Worm (Caenorhabditis elegans) whole organism, early embryonic: Measurements from ENCODE around the gene C18A3.3.

ENCODE experiments used
- ama-1 ChIP-seq: fragments of 150-350 bp; optimal IDR thresholded peaks from 2 replicates; lab custom pipeline; 2014
- flt-1 ChIP-seq: fragments of 200-800 bp; sonication (Bioruptor generic); IDR thresholded peaks from 2 replicates; pipeline ENCODE4 v1.3.6; 2022; ENCODE audit warnings: missing genetic modification characterization, missing compliant biosample characterization
- scrt-1 ChIP-seq: fragments of 200-800 bp; sonication (Bioruptor generic); IDR thresholded peaks from 2 replicates; pipeline ENCODE4 v1.3.6; 2022; ENCODE audit warnings: missing genetic modification characterization, missing compliant biosample characterization
- sea-1 ChIP-seq: fragments of 200-800 bp; sonication (Bioruptor generic); conservative IDR thresholded peaks from 2 replicates; pipeline ENCODE4 v1.3.6; 2022; ENCODE audit warnings: missing genetic modification characterization, missing compliant biosample characterization
- tbx-11 ChIP-seq: fragments of 200-800 bp; sonication (Bioruptor generic); IDR thresholded peaks from 2 replicates; pipeline ENCODE4 v1.3.6; 2022; ENCODE audit warnings: missing genetic modification characterization, missing compliant biosample characterization

- TF ChIP-seq tbx-11 = no peak
- TF ChIP-seq flt-1 (GFP tag; lab: Robert Waterston, UW) = no peak
- TF ChIP-seq scrt-1 (GFP tag; lab: Robert Waterston, UW) = no peak
- no peak for TF ChIP-seq sea-1
- TF ChIP-seq ama-1 (lab: Kevin White, UChicago) = no peak
Observed at ce11 chrII:5698254-5698653, 17.9 kb upstream of the C18A3.3 start.
